Worm (Caenorhabditis elegans) whole organism, L4 larva: ENCODE measurements around the gene uncp-18.

Experiments
- ceh-82 ChIP-seq: sonication (generic microtip); optimal IDR thresholded peaks from 2 replicates; lab custom pipeline; 2017; ENCODE audit warnings: missing biosample characterization, missing genetic modification characterization
- dpl-1 ChIP-seq: fragments of 150-350 bp; optimal IDR thresholded peaks from 2 replicates; lab custom pipeline; 2014; ENCODE audit warnings: missing biosample characterization, missing genetic modification reagents, missing genetic modification characterization
- egl-43 ChIP-seq: fragments of 200-800 bp; sonication (Bioruptor generic); IDR thresholded peaks from 2 replicates; pipeline ENCODE4 v1.3.6; 2022; ENCODE audit warnings: missing genetic modification reagents, missing genetic modification characterization, missing compliant biosample characterization
- mep-1 ChIP-seq: fragments of 150-350 bp; sonication (generic microtip); optimal IDR thresholded peaks from 3 replicates; lab custom pipeline; 2014; ENCODE audit warnings: missing biosample characterization, missing genetic modification characterization
- mxl-2 ChIP-seq: fragments of 200-800 bp; sonication (Bioruptor generic); conservative IDR thresholded peaks from 2 replicates; pipeline ENCODE4 v1.3.6; 2022; ENCODE audit warnings: missing genetic modification reagents, missing genetic modification characterization, missing compliant biosample characterization
- nhr-237 ChIP-seq: sonication (generic microtip); optimal IDR thresholded peaks from 2 replicates; lab custom pipeline; 2017; ENCODE audit warnings: missing biosample characterization, missing genetic modification characterization
- nhr-25 ChIP-seq: sonication (generic microtip); optimal IDR thresholded peaks from 2 replicates; lab custom pipeline; 2017; ENCODE audit warnings: missing genetic modification characterization, mild to moderate bottlenecking, missing compliant biosample characterization, antibody characterized with exemption, moderate library complexity, borderline replicate concordance; ENCODE audit not compliant: insufficient read depth
- nhr-6 ChIP-seq: fragments of 150-350 bp; optimal IDR thresholded peaks from 2 replicates; lab custom pipeline; 2014; ENCODE audit warnings: missing biosample characterization, missing genetic modification characterization
- saeg-2 ChIP-seq: fragments of 200-800 bp; sonication (Bioruptor generic); IDR thresholded peaks from 2 replicates; pipeline ENCODE4 v1.3.6; 2022; ENCODE audit warnings: missing genetic modification reagents, missing genetic modification characterization, missing compliant biosample characterization
- ztf-7 ChIP-seq: fragments of 150-350 bp; optimal IDR thresholded peaks from 2 replicates; lab custom pipeline; 2014; ENCODE audit warnings: missing biosample characterization, missing genetic modification characterization

DNA sequence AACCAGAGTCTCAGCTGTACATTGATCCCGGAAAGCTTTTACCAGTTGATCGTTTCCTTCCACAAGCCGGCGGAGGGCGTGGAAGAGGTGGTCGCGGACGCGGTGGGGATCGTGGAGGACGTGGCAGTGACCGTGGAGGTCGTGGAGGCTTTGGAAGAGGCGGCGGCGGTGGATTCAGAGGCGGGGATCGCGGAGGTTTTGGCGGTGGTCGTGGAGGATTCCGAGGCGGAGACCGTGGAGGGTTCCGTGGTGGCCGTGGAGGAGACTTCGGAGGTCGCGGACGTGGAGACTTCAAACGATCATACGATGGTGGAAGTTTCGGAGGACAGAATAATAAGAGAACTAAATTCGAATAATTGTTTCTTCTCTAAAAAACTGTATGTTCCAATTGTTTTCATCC is 36.2 kb downstream of the uncp-18 start:
- TF ChIP-seq egl-43 (peak; percentile 54), nhr-237 (tag; lab: Kevin White, UChicago) (no peak), mxl-2 (no peak), dpl-1 (no peak), saeg-2 (GFP tag; lab: Robert Waterston, UW) (no peak), ceh-82 (tag; lab: Kevin White, UChicago) (no peak), mep-1 (tag; lab: Kevin White, UChicago) (no peak), nhr-25 (tag; lab: Kevin White, UChicago) (no peak), ztf-7 (no peak), nhr-6 (tag; lab: Kevin White, UChicago) (no peak)
